Worm (Caenorhabditis elegans): Measurements from ENCODE around the gene C12D12.1.

- TF ChIP-seq tra-4 (tag; optimal IDR thresholded peaks at IDR 0.05) (no peak), pes-1 (GFP tag; IDR thresholded peaks at IDR 0.05) (no peak), scrt-1 (GFP tag; IDR thresholded peaks at IDR 0.05) (no peak), B0310.2 (tag; optimal IDR thresholded peaks at IDR 0.05) (no peak), ama-1 (optimal IDR thresholded peaks at IDR 0.05) (no peak), F13C5.2 (tag; optimal IDR thresholded peaks at IDR 0.05) (no peak), tbx-37 (GFP tag; conservative IDR thresholded peaks at IDR 0.05) (no peak), hnd-1 (tag; optimal IDR thresholded peaks at IDR 0.05) (no peak), hmbx-1 (tag; optimal IDR thresholded peaks at IDR 0.05) (no peak)
Measured at ce11 chrX:3508906-3509305, 9.9 kb downstream of the C12D12.1 start, which contains the start of gene sox-4.
